Fruit fly (Drosophila melanogaster): ENCODE data around the gene CG3552.

The CG3552 gene

dm6 chr3L:9451522-9452118 lies 4.5 kb upstream of the CG3552 start, which contains the start of the genes CG3448 and ghi (continued):
- TF ChIP-seq CG10431 (GFP tag; optimal IDR thresholded peaks at IDR 0.05) (no peak), CG14441 (GFP tag; IDR thresholded peaks at IDR 0.05) (peak; percentile 40; the same call in 1 of the 2 replicates), Stat92E (GFP tag; optimal IDR thresholded peaks at IDR 0.05) (peak in 1 of 3 experiments; percentile 39), Rfx (GFP tag; IDR thresholded peaks at IDR 0.05) (peak; percentile 64), corto (GFP tag; optimal IDR thresholded peaks at IDR 0.05) (peak; percentile 56), Usf (GFP tag; optimal IDR thresholded peaks at IDR 0.05) (no peak), CG8290 (GFP tag; optimal IDR thresholded peaks at IDR 0.05) (peak; percentile 3), CG8290 (tag; optimal IDR thresholded peaks at IDR 0.05) (peak in 1 of 2 experiments; percentile 65), tin (GFP tag; optimal IDR thresholded peaks at IDR 0.05) (peak; percentile 75), YL-1 (GFP tag; optimal IDR thresholded peaks at IDR 0.05) (peak; percentile 63), B-H2 (GFP tag; optimal IDR thresholded peaks at IDR 0.05) (peak; percentile 45), CG14710 (tag; optimal IDR thresholded peaks at IDR 0.05) (peak; percentile 86), CG12744 (GFP tag; optimal IDR thresholded peaks at IDR 0.05) (peak; percentile 23), HmgD (GFP tag; optimal IDR thresholded peaks at IDR 0.05) (no peak), CG1647 (GFP tag; optimal IDR thresholded peaks at IDR 0.05) (no peak), zfh1 (GFP tag; IDR thresholded peaks at IDR 0.05) (peak; percentile 67), hkb (optimal IDR thresholded peaks at IDR 0.05) (no peak), hkb (GFP tag; IDR thresholded peaks at IDR 0.05) (peak; percentile 58), Optix (GFP tag; IDR thresholded peaks at IDR 0.05) (no peak), E2f2 (GFP tag; IDR thresholded peaks at IDR 0.05) (peak; percentile 67), usp (GFP tag; optimal IDR thresholded peaks at IDR 0.05) (no peak), Kr (GFP tag; optimal IDR thresholded peaks at IDR 0.05) (peak; percentile 91), fd64A (GFP tag; optimal IDR thresholded peaks at IDR 0.05) (no peak), CG11093 (GFP tag; IDR thresholded peaks at IDR 0.05) (no peak), HLHmδ (GFP tag; optimal IDR thresholded peaks at IDR 0.05) (no peak), CG13287 (GFP tag; IDR thresholded peaks at IDR 0.05; ENCODE audit: partially characterized antibody) (peak; percentile 83), wek (GFP tag; optimal IDR thresholded peaks at IDR 0.05) (peak; percentile 6), Dp (GFP tag; optimal IDR thresholded peaks at IDR 0.05) (peak; percentile 61), gsb-n (tag; optimal IDR thresholded peaks at IDR 0.05) (peak; percentile 24), tll (GFP tag; optimal IDR thresholded peaks at IDR 0.05) (no peak), CG8478 (optimal IDR thresholded peaks at IDR 0.05) (no peak), en (GFP tag; optimal IDR thresholded peaks at IDR 0.05) (no peak), CG31441 (GFP tag; IDR thresholded peaks at IDR 0.05) (peak; percentile 77), prd (optimal IDR thresholded peaks at IDR 0.05) (no peak), prd (GFP tag; IDR thresholded peaks at IDR 0.05) (peak; percentile 58; the same call in 2 of the 3 replicates), pnt (GFP tag; optimal IDR thresholded peaks at IDR 0.05) (peak; percentile 29), mirr (GFP tag; optimal IDR thresholded peaks at IDR 0.05) (peak; percentile 59), chif (GFP tag; optimal IDR thresholded peaks at IDR 0.05) (no peak), C15 (GFP tag; IDR thresholded peaks at IDR 0.05) (no peak), ftz-f1 (GFP tag; optimal IDR thresholded peaks at IDR 0.05) (no peak), Dll (GFP tag; IDR thresholded peaks at IDR 0.05; ENCODE audit: partially characterized antibody) (peak; percentile 77), Atf-2 (GFP tag; optimal IDR thresholded peaks at IDR 0.05) (no peak), stwl (tag; optimal IDR thresholded peaks at IDR 0.05) (peak; percentile 93), CG30020 (tag; optimal IDR thresholded peaks at IDR 0.05) (peak; percentile 41), CG8359 (GFP tag; optimal IDR thresholded peaks at IDR 0.05; ENCODE audit: borderline replicate concordance) (no peak), CG18764 (GFP tag; optimal IDR thresholded peaks at IDR 0.05) (peak; percentile 61), Antp (GFP tag; optimal IDR thresholded peaks at IDR 0.05) (no peak), Atf3 (GFP tag; optimal IDR thresholded peaks at IDR 0.05) (no peak), gro (GFP tag; optimal IDR thresholded peaks at IDR 0.05) (peak; percentile 41), nau (GFP tag; optimal IDR thresholded peaks at IDR 0.05) (no peak), crp (GFP tag; optimal IDR thresholded peaks at IDR 0.05) (peak; percentile 13 to 84)

All from whole organism, embryonic.